Worm (Caenorhabditis elegans): ENCODE data around the gene irld-1.

The irld-1 gene

DNA sequence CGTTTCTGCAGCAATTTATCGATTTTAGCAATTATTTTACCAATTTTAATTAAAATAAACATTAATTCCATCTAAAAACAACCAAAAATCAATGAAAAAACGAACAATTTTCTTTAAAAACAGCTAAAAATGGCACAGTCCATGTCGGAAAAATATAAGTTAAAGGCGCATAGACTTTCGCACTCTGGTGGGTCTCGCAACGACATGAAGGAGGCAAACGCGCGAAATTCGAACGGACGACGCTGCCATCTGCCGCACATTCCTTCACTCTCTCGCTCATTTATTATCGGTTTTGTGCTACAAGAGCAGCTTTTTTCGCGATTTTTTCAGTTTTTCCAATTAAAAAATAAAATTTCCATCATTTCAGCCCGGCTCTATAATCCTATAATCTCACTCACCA, 10.2 kb downstream of the irld-1 start, which contains the start of gene mcm-7 (continued):
- TF ChIP-seq ceh-82 (tag; optimal IDR thresholded peaks at IDR 0.05) (peak in 2 of 3 experiments; percentile 15 to 75), ces-1 (GFP tag; optimal IDR thresholded peaks at IDR 0.05) (no peak), snu-23 (GFP tag; optimal IDR thresholded peaks at IDR 0.05) (peak; percentile 64), swsn-7 (tag; optimal IDR thresholded peaks at IDR 0.05) (peak; percentile 38)

DNA sequence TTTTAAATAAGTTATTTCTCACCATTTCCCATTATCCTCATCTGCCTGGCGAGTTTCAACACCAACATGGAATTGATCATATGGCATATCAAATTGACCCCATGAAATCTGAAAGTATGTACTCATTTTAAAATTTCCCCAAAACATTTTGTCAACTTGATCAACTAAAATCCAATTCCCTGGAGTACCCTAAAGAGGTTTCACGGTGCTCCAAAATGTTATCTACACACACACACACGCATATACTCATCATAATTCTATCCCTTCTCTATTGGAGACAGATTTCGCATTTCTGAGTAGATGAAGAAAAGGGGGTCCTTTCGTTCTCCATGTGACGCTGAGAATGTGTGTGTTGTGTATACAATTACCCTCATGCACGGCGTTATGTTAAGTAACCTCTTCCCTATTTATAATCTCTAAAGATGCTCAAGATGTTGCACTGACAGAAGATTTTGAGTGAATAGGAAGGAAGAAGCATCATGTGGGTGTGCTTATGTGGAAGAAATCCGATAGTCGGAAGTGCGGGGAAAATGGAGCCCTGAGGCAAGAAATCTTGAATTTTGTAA, 19.6 kb downstream of the irld-1 start:
- TF ChIP-seq nhr-47 (tag; optimal IDR thresholded peaks at IDR 0.05) (no peak), nhr-71 (tag; optimal IDR thresholded peaks at IDR 0.05) (peak; percentile 24), unc-30 (tag; optimal IDR thresholded peaks at IDR 0.05) (no peak), lin-14 (GFP tag; optimal IDR thresholded peaks at IDR 0.05) (peak; percentile 52)

DNA sequence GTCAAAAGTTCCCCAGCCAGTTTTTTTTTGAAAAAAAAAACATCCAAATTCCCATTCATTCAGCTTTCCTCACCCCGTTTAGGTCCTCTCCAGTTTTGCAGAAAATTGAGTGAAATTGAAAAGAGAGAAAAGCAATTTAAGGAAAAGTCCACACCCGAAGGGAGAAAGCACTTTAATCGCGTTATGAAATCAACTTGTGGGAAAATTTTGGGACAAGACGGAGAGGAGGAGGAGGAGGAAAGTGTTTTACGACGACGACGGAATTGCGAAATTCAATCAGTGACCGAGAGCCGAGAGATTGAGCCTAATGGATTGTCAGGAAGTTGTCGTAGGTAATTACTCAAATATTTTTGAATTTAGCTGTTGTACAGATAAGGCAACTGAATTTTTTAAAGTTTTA, 20.8 kb downstream of the irld-1 start:
- TF ChIP-seq tbx-2 (tag; optimal IDR thresholded peaks at IDR 0.05) (peak; percentile 64), C04F5.9 (tag; optimal IDR thresholded peaks at IDR 0.05) (no peak), lsy-2 (tag; optimal IDR thresholded peaks at IDR 0.05) (peak in 1 of 2 experiments; percentile 36), ceh-82 (tag; optimal IDR thresholded peaks at IDR 0.05) (peak in 2 of 3 experiments; percentile 15 to 56), nhr-20 (tag; optimal IDR thresholded peaks at IDR 0.05) (no peak), ces-1 (GFP tag; optimal IDR thresholded peaks at IDR 0.05) (peak; percentile 36), grh-1 (GFP tag; IDR thresholded peaks at IDR 0.05) (no peak), mef-2 (tag; optimal IDR thresholded peaks at IDR 0.05) (no peak), lin-14 (GFP tag; optimal IDR thresholded peaks at IDR 0.05) (peak; percentile 80), lir-3 (tag; optimal IDR thresholded peaks at IDR 0.05; ENCODE audit: poor library complexity) (no peak), irx-1 (tag; optimal IDR thresholded peaks at IDR 0.05) (peak; percentile 21), ets-5 (GFP tag; IDR thresholded peaks at IDR 0.05) (no peak), blmp-1 (tag; optimal IDR thresholded peaks at IDR 0.05) (peak; percentile 93), nhr-71 (tag; optimal IDR thresholded peaks at IDR 0.05) (peak; percentile 46), skn-1 (tag; optimal IDR thresholded peaks at IDR 0.05) (peak; percentile 38), rnt-1 (tag; optimal IDR thresholded peaks at IDR 0.05) (peak; percentile 6), nhr-47 (tag; optimal IDR thresholded peaks at IDR 0.05) (peak; percentile 22), ceh-8 (GFP tag; optimal IDR thresholded peaks at IDR 0.05) (peak; percentile 49), C34B4.2 (tag; optimal IDR thresholded peaks at IDR 0.05) (no peak), nhr-77 (tag; optimal IDR thresholded peaks at IDR 0.05) (no peak), mep-1 (tag; optimal IDR thresholded peaks at IDR 0.05) (peak; percentile 7), hlh-17 (GFP tag; optimal IDR thresholded peaks at IDR 0.05; ENCODE audit: borderline replicate concordance) (no peak), mdl-1 (tag; optimal IDR thresholded peaks at IDR 0.05) (no peak)

DNA sequence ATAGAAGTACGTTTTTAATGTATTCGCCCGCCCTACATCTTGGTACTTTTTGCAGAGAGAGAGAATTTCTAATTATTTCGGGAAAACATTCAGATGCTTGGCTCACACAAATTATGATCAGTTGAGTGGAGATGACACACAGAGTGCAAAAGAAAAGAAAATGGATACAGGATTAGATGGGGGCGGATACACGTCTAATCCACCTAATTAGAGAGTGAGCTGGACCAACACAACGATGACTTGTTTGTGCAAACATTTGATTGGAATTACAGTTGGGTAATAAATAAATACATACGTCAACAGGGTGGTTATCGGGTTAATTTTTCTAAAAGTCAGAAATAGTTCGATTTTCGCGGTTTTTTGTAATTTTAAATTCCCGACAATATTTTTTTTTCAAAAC, 22.6 kb downstream of the irld-1 start:
- no peak for TF ChIP-seq grh-1 (GFP tag; IDR thresholded peaks at IDR 0.05)
- TF ChIP-seq dsc-1 (tag; optimal IDR thresholded peaks at IDR 0.05) = peak; percentile 74
- TF ChIP-seq egl-13 (tag; optimal IDR thresholded peaks at IDR 0.05) = no peak
- TF ChIP-seq lin-14 (GFP tag; optimal IDR thresholded peaks at IDR 0.05) = peak; percentile 37

DNA sequence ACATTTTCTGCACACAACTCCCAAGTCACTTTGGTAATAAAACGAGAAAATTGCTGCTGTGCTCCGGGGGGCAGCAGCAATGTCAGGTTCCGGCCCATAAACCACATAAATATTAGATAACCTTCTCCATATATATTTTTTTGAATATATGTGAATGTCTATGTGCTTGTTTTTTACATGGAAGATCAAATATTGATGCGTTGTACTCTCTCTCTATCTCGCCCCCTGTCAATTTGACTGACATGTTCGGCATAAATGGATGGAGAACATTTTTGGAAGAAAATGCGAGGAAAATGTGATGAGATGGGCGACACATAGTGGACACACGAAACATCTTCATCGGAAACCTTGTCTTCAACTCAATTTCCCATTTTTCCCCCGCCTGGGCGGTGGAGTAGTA, 23.5 kb downstream of the irld-1 start:
- TF ChIP-seq lin-14 (GFP tag; optimal IDR thresholded peaks at IDR 0.05) = peak; percentile 46
- no peak for TF ChIP-seq ets-5 (GFP tag; IDR thresholded peaks at IDR 0.05)

DNA sequence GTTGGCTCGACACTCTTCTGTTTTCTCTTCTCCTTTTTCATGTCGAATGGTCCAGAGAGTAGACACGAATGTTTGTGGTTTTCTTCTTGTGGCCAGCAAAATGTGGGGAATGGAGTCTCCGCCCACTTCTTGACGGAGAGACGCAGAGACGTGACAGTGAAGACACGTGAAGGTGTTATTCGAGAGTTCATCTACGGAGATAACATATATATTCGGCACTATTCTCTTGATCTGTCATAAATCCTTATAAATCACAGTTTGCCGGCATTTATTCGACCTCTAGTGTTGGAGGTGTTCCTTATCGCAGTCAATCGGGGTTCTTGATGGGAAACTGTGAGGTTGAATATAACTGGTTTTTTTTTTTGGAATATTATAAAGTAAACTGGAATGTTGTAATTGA, 24.9 kb downstream of the irld-1 start, which contains the start of gene F32D1.3:
F32D1.3 (minus strand) TSS at position 65 of the 400 bp plus-strand sequence.
- TF ChIP-seq fkh-10 (GFP tag; optimal IDR thresholded peaks at IDR 0.05) (no peak), dpl-1 (GFP tag; optimal IDR thresholded peaks at IDR 0.05) (no peak), nhr-28 (tag; optimal IDR thresholded peaks at IDR 0.05) (no peak), unc-98 (GFP tag; IDR thresholded peaks at IDR 0.05) (no peak), blmp-1 (tag; optimal IDR thresholded peaks at IDR 0.05) (peak; percentile 12)
